Fruit fly (Drosophila melanogaster) whole organism, embryonic: Measurements from ENCODE around the gene heix.

Experiments
- Adf1 ChIP-seq: fragments of 200-800 bp; sonication (Bioruptor generic); IDR thresholded peaks from 2 replicates; pipeline ENCODE4 v1.3.6; 2022; ENCODE audit warnings: missing biosample characterization, missing genetic modification characterization
- CG10431 ChIP-seq: fragments of 200-800 bp; sonication (Bioruptor generic); optimal IDR thresholded peaks from 3 replicates; lab custom pipeline; 2018; ENCODE audit warnings: missing biosample characterization, mild to moderate bottlenecking, missing genetic modification characterization
- CG12659 ChIP-seq: fragments of 200-800 bp; sonication (Bioruptor generic); optimal IDR thresholded peaks from 3 replicates; lab custom pipeline; 2017; ENCODE audit warnings: mild to moderate bottlenecking, missing biosample characterization, missing genetic modification reagents, missing genetic modification characterization
- CG12942 ChIP-seq: fragments of 200-800 bp; sonication (Bioruptor generic); optimal IDR thresholded peaks from 3 replicates; lab custom pipeline; 2016; ENCODE audit warnings: missing biosample characterization, missing genetic modification characterization
- CG13296 ChIP-seq: fragments of 200-800 bp; sonication (Bioruptor generic); optimal IDR thresholded peaks from 3 replicates; lab custom pipeline; 2018; ENCODE audit warnings: missing biosample characterization, mild to moderate bottlenecking, missing genetic modification characterization
- CG14050 ChIP-seq: fragments of 200-800 bp; sonication (Bioruptor generic); IDR thresholded peaks from 3 replicates; pipeline ENCODE4 v1.3.6; 2022; ENCODE audit warnings: missing biosample characterization, missing genetic modification characterization
- CG15269 ChIP-seq: fragments of 200-800 bp; sonication (Bioruptor generic); optimal IDR thresholded peaks from 2 replicates; lab custom pipeline; 2018; ENCODE audit warnings: missing biosample characterization, mild to moderate bottlenecking, missing genetic modification characterization, moderate library complexity
- CG16815 ChIP-seq: fragments of 200-800 bp; sonication (Bioruptor generic); optimal IDR thresholded peaks from 3 replicates; lab custom pipeline; 2017; ENCODE audit warnings: missing biosample characterization, mild to moderate bottlenecking, missing genetic modification characterization
- CG16863 ChIP-seq: fragments of 200-800 bp; sonication (Bioruptor generic); optimal IDR thresholded peaks from 3 replicates; lab custom pipeline; 2016; ENCODE audit warnings: missing biosample characterization, missing genetic modification characterization
- CG17568 ChIP-seq: fragments of 200-800 bp; sonication (Bioruptor generic); optimal IDR thresholded peaks from 2 replicates; lab custom pipeline; 2018; ENCODE audit warnings: missing biosample characterization, mild to moderate bottlenecking, missing genetic modification characterization, moderate library complexity
- CG17612 ChIP-seq: fragments of 200-800 bp; sonication (Bioruptor generic); IDR thresholded peaks from 2 replicates; pipeline ENCODE4 v1.3.6; 2022; ENCODE audit warnings: missing biosample characterization, missing genetic modification characterization
- CG17802 ChIP-seq: fragments of 200-800 bp; sonication (Bioruptor generic); optimal IDR thresholded peaks from 2 replicates; lab custom pipeline; 2018; ENCODE audit warnings: missing biosample characterization, mild to moderate bottlenecking, missing genetic modification characterization, moderate library complexity
- CG31224 ChIP-seq: fragments of 200-800 bp; sonication (Bioruptor generic); IDR thresholded peaks from 2 replicates; pipeline ENCODE4 v1.3.6; 2022; ENCODE audit warnings: missing biosample characterization, missing genetic modification characterization
- CG3838 ChIP-seq: fragments of 200-800 bp; sonication (Bioruptor generic); optimal IDR thresholded peaks from 3 replicates; lab custom pipeline; 2016; ENCODE audit warnings: missing biosample characterization, missing genetic modification characterization
- CG6654 ChIP-seq: fragments of 200-800 bp; sonication (Bioruptor generic); optimal IDR thresholded peaks from 2 replicates; lab custom pipeline; 2017; ENCODE audit warnings: missing biosample characterization, mild to moderate bottlenecking, missing genetic modification characterization
- CG9609 ChIP-seq: fragments of 200-800 bp; sonication (Bioruptor generic); optimal IDR thresholded peaks from 3 replicates; lab custom pipeline; 2016; ENCODE audit warnings: missing biosample characterization, missing genetic modification characterization
- CG9797 ChIP-seq: fragments of 200-800 bp; sonication (Bioruptor generic); optimal IDR thresholded peaks from 3 replicates; lab custom pipeline; 2018; ENCODE audit warnings: missing biosample characterization, mild to moderate bottlenecking, missing genetic modification characterization
- Dip2 ChIP-seq: fragments of 200-800 bp; sonication (Bioruptor generic); IDR thresholded peaks from 2 replicates; pipeline ENCODE4 v1.3.6; 2022; ENCODE audit warnings: missing biosample characterization, missing genetic modification characterization
- Ets97D ChIP-seq: fragments of 200-800 bp; sonication (Bioruptor generic); optimal IDR thresholded peaks from 3 replicates; lab custom pipeline; 2016; ENCODE audit warnings: missing biosample characterization, missing genetic modification characterization
- Gug ChIP-seq: fragments of 200-800 bp; sonication (Bioruptor generic); IDR thresholded peaks from 4 replicates; pipeline ENCODE4 v1.3.6; 2022; ENCODE audit warnings: missing biosample characterization, missing genetic modification characterization
- Hsf ChIP-seq: fragments of 200-800 bp; sonication (Bioruptor generic); optimal IDR thresholded peaks from 3 replicates; lab custom pipeline; 2016; ENCODE audit warnings: missing biosample characterization, missing genetic modification characterization
- Lpt ChIP-seq: fragments of >200 bp; optimal IDR thresholded peaks from 2 replicates; lab custom pipeline; 2018; ENCODE audit warnings: missing biosample characterization, missing genetic modification characterization
- Med ChIP-seq: fragments of 200-800 bp; sonication (Bioruptor generic); peaks from one replicate; lab custom pipeline; 2016; ENCODE audit warnings: missing biosample characterization, missing genetic modification characterization, mild to moderate bottlenecking, inconsistent platforms, moderate library complexity
- PHDP ChIP-seq: fragments of 200-800 bp; sonication (Bioruptor generic); optimal IDR thresholded peaks from 3 replicates; lab custom pipeline; 2018; ENCODE audit warnings: missing biosample characterization, mild to moderate bottlenecking, missing genetic modification characterization, moderate library complexity
- Pdp1 ChIP-seq, 2 experiments: fragments of 200-800 bp; sonication (Bioruptor generic); optimal IDR thresholded peaks; 3 replicates each; lab custom pipeline; 2016; ENCODE audit warnings: missing biosample characterization in 2 of 2, missing genetic modification characterization in 2 of 2, mild to moderate bottlenecking in 1 of 2, moderate library complexity in 1 of 2
- Sin3A ChIP-seq: fragments of >200 bp; optimal IDR thresholded peaks from 2 replicates; lab custom pipeline; 2018
- Six4 ChIP-seq: fragments of 200-800 bp; sonication (Bioruptor generic); optimal IDR thresholded peaks from 2 replicates; lab custom pipeline; 2016; ENCODE audit warnings: missing biosample characterization, missing genetic modification characterization
- ara ChIP-seq: fragments of 200-800 bp; sonication (Bioruptor generic); IDR thresholded peaks from 2 replicates; pipeline ENCODE4 v1.3.6; 2022; ENCODE audit warnings: missing biosample characterization, missing genetic modification characterization
- ase ChIP-seq: fragments of 200-800 bp; sonication (Bioruptor generic); IDR thresholded peaks from 3 replicates; pipeline ENCODE4 v1.3.6; 2022; ENCODE audit warnings: missing biosample characterization, missing genetic modification characterization
- ci ChIP-seq: fragments of 200-800 bp; sonication (Bioruptor generic); IDR thresholded peaks from 3 replicates; pipeline ENCODE4 v1.3.6; 2022; ENCODE audit warnings: missing biosample characterization, missing genetic modification characterization
- crp ChIP-seq, 2 experiments: fragments of 200-800 bp; sonication (Bioruptor generic); optimal IDR thresholded peaks; 2 replicates in 1 of 2; 3 replicates in 1 of 2; lab custom pipeline; 2017; ENCODE audit warnings: missing biosample characterization in 2 of 2, missing genetic modification characterization in 2 of 2, mild to moderate bottlenecking in 1 of 2, moderate library complexity in 1 of 2
- ewg ChIP-seq: fragments of 200-800 bp; sonication (Bioruptor generic); optimal IDR thresholded peaks from 3 replicates; lab custom pipeline; 2017; ENCODE audit warnings: mild to moderate bottlenecking, missing biosample characterization, missing genetic modification reagents, missing genetic modification characterization
- fd64A ChIP-seq: fragments of 200-800 bp; sonication (Bioruptor generic); optimal IDR thresholded peaks from 3 replicates; lab custom pipeline; 2018; ENCODE audit warnings: missing biosample characterization, mild to moderate bottlenecking, missing genetic modification characterization
- insv ChIP-seq, 2 experiments: fragments of 200-800 bp; sonication (Bioruptor generic); optimal IDR thresholded peaks; 3 replicates each; lab custom pipeline; 2016 to 2018; ENCODE audit warnings: missing biosample characterization in 2 of 2, missing genetic modification characterization in 2 of 2
- lbe ChIP-seq: fragments of 200-800 bp; sonication (Bioruptor generic); optimal IDR thresholded peaks from 2 replicates; lab custom pipeline; 2016; ENCODE audit warnings: missing biosample characterization, mild to moderate bottlenecking, missing genetic modification characterization
- mam ChIP-seq: fragments of 200-800 bp; sonication (Bioruptor generic); optimal IDR thresholded peaks from 3 replicates; lab custom pipeline; 2016; ENCODE audit warnings: missing biosample characterization, missing genetic modification characterization
- ranshi ChIP-seq: fragments of 200-800 bp; sonication (Bioruptor generic); IDR thresholded peaks from 2 replicates; pipeline ENCODE4 v1.3.6; 2022; ENCODE audit warnings: missing biosample characterization, missing genetic modification characterization
- ro ChIP-seq: fragments of 200-800 bp; sonication (Bioruptor generic); IDR thresholded peaks from 2 replicates; pipeline ENCODE4 v1.3.6; 2022; ENCODE audit warnings: missing biosample characterization, missing genetic modification characterization
- sc ChIP-seq, 3 experiments: fragments of >200 bp in 2 of 3; fragments of 200-800 bp in 1 of 3; sonication (Bioruptor generic) in 1 of 3; optimal IDR thresholded peaks; 2 replicates in 2 of 3; 3 replicates in 1 of 3; lab custom pipeline; 2017; ENCODE audit warnings: mild to moderate bottlenecking in 1 of 3, missing biosample characterization in 1 of 3, missing genetic modification characterization in 1 of 3, missing genetic modification reagents in 1 of 3
- wek ChIP-seq: fragments of 200-800 bp; sonication (Bioruptor generic); optimal IDR thresholded peaks from 3 replicates; lab custom pipeline; 2018; ENCODE audit warnings: missing biosample characterization, mild to moderate bottlenecking, missing genetic modification characterization, moderate library complexity
- zfh2 ChIP-seq: fragments of 200-800 bp; sonication (Bioruptor generic); optimal IDR thresholded peaks from 2 replicates; lab custom pipeline; 2016; ENCODE audit warnings: missing biosample characterization, missing genetic modification characterization

The heix gene

dm6 chr2L:16284306-16285299 is 15.1 kb downstream of the heix start (continued):
- TF ChIP-seq fd64A (GFP tag; lab: Kevin White, UChicago) (peak; percentile 73), CG10431 (GFP tag; lab: Kevin White, UChicago) (no peak), zfh2 (peak; percentile 56), PHDP (tag; lab: Kevin White, UChicago) (peak; percentile 60), CG9797 (GFP tag; lab: Kevin White, UChicago) (no peak), Sin3A (lab: Kevin White, UChicago) (no peak), ase (GFP tag; lab: Robert Waterston, UW) (no peak), CG13296 (peak; percentile 53), CG15269 (tag; lab: Kevin White, UChicago) (peak; percentile 77), CG12659 (GFP tag; lab: Kevin White, UChicago) (peak; percentile 47), CG16863 (peak; percentile 5), CG6654 (GFP tag; lab: Kevin White, UChicago) (no peak), Six4 (GFP tag; lab: Kevin White, UChicago) (no peak), CG9609 (GFP tag; lab: Kevin White, UChicago) (peak; percentile 53), Adf1 (GFP tag; lab: Robert Waterston, UW) (no peak), Ets97D (GFP tag; lab: Kevin White, UChicago) (peak; percentile 74), CG14050 (GFP tag; lab: Robert Waterston, UW) (no peak), wek (GFP tag; lab: Kevin White, UChicago) (peak; percentile 69), ara (GFP tag; lab: Robert Waterston, UW) (no peak), CG17802 (tag; lab: Kevin White, UChicago) (no peak), ewg (GFP tag; lab: Kevin White, UChicago) (no peak), CG3838 (GFP tag; lab: Kevin White, UChicago) (no peak), CG16815 (GFP tag; lab: Kevin White, UChicago) (no peak), sc (optimal IDR thresholded peaks at IDR 0.05; lab: Kevin White, UChicago) (no peak), sc (GFP tag; optimal IDR thresholded peaks at IDR 0.05; lab: Kevin White, UChicago) (no peak), mam (GFP tag; lab: Kevin White, UChicago) (peak; percentile 50), CG31224 (no peak), ranshi (no peak), insv (GFP tag; optimal IDR thresholded peaks at IDR 0.05; lab: Kevin White, UChicago) (no peak), ro (no peak)

- no peak for TF ChIP-seq Gug (GFP tag; lab: Robert Waterston, UW)
- no peak for TF ChIP-seq Hsf (GFP tag; lab: Kevin White, UChicago)
- TF ChIP-seq lbe (GFP tag; lab: Kevin White, UChicago) = no peak
- no peak for TF ChIP-seq CG17568 (GFP tag; lab: Kevin White, UChicago)
- no peak for TF ChIP-seq Lpt
- peak; percentile 53; the same call in 1 of the 3 replicates for TF ChIP-seq ci (GFP tag; lab: Robert Waterston, UW)
- peak; percentile 55 for TF ChIP-seq Med
- TF ChIP-seq crp (GFP tag; optimal IDR thresholded peaks at IDR 0.05; lab: Kevin White, UChicago) = peak; percentile 9 to 33
- no peak for TF ChIP-seq Dip2 (GFP tag; lab: Robert Waterston, UW)
- no peak for TF ChIP-seq CG12942
- TF ChIP-seq Pdp1 (GFP tag; optimal IDR thresholded peaks at IDR 0.05; lab: Kevin White, UChicago) = peak in 1 of 2 experiments; percentile 44
- no peak for TF ChIP-seq CG17612
Observed at dm6 chr2L:16282856-16283255, 16.8 kb downstream of the heix start.
